Fruit fly (Drosophila melanogaster): Measurements from ENCODE around the gene CG33986.

CG33986 gene

dm6 chr3L:15497902-15498301, 27.2 kb downstream of the CG33986 start, which contains the start of gene CG7276:
TSS of gene CG7276 (plus strand) at chr3L:15498202.
- no peak for TF ChIP-seq CTCF (optimal IDR thresholded peaks at IDR 0.05)
- no peak for TF ChIP-seq CG8478 (optimal IDR thresholded peaks at IDR 0.05)

dm6 chr3L:15496274-15496673, 28.8 kb downstream of the CG33986 start, which contains the start of gene CG13455:
TSS of gene CG13455 (plus strand) at chr3L:15496574.
- TF ChIP-seq CG8478 (optimal IDR thresholded peaks at IDR 0.05) (no peak), CTCF (optimal IDR thresholded peaks at IDR 0.05) (no peak)

- no peak for TF ChIP-seq CTCF (optimal IDR thresholded peaks at IDR 0.05)
- TF ChIP-seq CG8478 (optimal IDR thresholded peaks at IDR 0.05): no peak
Measured at dm6 chr3L:15495449-15495848, 29.6 kb downstream of the CG33986 start, which contains the start of gene CG12355. TSS of gene CG12355 (minus strand) at chr3L:15495549.

dm6 chr3L:15494599-15495271, 30.3 kb downstream of the CG33986 start:
- TF ChIP-seq CG8478 (optimal IDR thresholded peaks at IDR 0.05) (no peak), CTCF (optimal IDR thresholded peaks at IDR 0.05) (peak; percentile 54 to 68)

- no peak for TF ChIP-seq CTCF (optimal IDR thresholded peaks at IDR 0.05)
- no peak for TF ChIP-seq CG8478 (optimal IDR thresholded peaks at IDR 0.05)
Measured at dm6 chr3L:15493886-15494598, 31.0 kb downstream of the CG33986 start.

dm6 chr3L:15485302-15485701, 39.8 kb downstream of the CG33986 start, which contains the start of gene Ran-like:
TSS of gene Ran-like (minus strand) at chr3L:15485402.
- no peak for TF ChIP-seq CTCF (optimal IDR thresholded peaks at IDR 0.05)
- TF ChIP-seq CG8478 (optimal IDR thresholded peaks at IDR 0.05): no peak
